Worm (Caenorhabditis elegans) whole organism, L4 larva: ENCODE measurements around the gene col-163.
A peak's percentile ranks its signal among the peaks of the same experiment; 100 is the strongest.

Experiments used
- F26F4.8 ChIP-seq: fragments of 200-800 bp; sonication (Bioruptor generic); conservative IDR thresholded peaks from 2 replicates; pipeline ENCODE4 v1.3.6; 2022; ENCODE audit warnings: missing genetic modification characterization, missing compliant biosample characterization
- aha-1 ChIP-seq: fragments of 150-350 bp; peaks from one replicate; lab custom pipeline; 2014; ENCODE audit warnings: missing biosample characterization, missing genetic modification characterization
- ceh-62 ChIP-seq: sonication (generic microtip); optimal IDR thresholded peaks from 2 replicates; lab custom pipeline; 2017; ENCODE audit warnings: missing biosample characterization, missing genetic modification characterization
- fkh-10 ChIP-seq: fragments of 150-350 bp; optimal IDR thresholded peaks from 2 replicates; lab custom pipeline; 2014; ENCODE audit warnings: missing biosample characterization, missing genetic modification reagents, missing genetic modification characterization
- lin-13 ChIP-seq: fragments of 150-350 bp; optimal IDR thresholded peaks from 2 replicates; lab custom pipeline; 2014; ENCODE audit warnings: missing biosample characterization, missing genetic modification reagents, missing genetic modification characterization
- lin-15B ChIP-seq: fragments of 150-350 bp; sonication (generic microtip); optimal IDR thresholded peaks from 3 replicates; lab custom pipeline; 2014; ENCODE audit warnings: missing biosample characterization, missing genetic modification characterization
- lin-39 ChIP-seq: fragments of 150-350 bp; optimal IDR thresholded peaks from 2 replicates; lab custom pipeline; 2014; ENCODE audit warnings: missing biosample characterization, missing genetic modification reagents, missing genetic modification characterization
- mdl-1 ChIP-seq, 2 experiments: fragments of 150-350 bp in 1 of 2; sonication (generic microtip) in 1 of 2; optimal IDR thresholded peaks; 2 replicates each; lab custom pipeline; 2014 to 2017; ENCODE audit warnings: missing biosample characterization in 2 of 2, missing genetic modification characterization in 2 of 2
- mdt-29 ChIP-seq: fragments of 200-800 bp; sonication (Bioruptor generic); IDR thresholded peaks from 2 replicates; pipeline ENCODE4 v1.3.6; 2022; ENCODE audit warnings: missing genetic modification reagents, missing genetic modification characterization, missing compliant biosample characterization
- nhr-28 ChIP-seq: fragments of 150-350 bp; optimal IDR thresholded peaks from 2 replicates; lab custom pipeline; 2014; ENCODE audit warnings: missing biosample characterization, missing genetic modification characterization
- unc-130 ChIP-seq: sonication (generic microtip); optimal IDR thresholded peaks from 2 replicates; lab custom pipeline; 2016; ENCODE audit warnings: missing genetic modification reagents, missing genetic modification characterization, missing compliant biosample characterization
- unc-62 ChIP-seq, 3 experiments: fragments of 150-350 bp in 1 of 3; sonication (generic microtip); optimal IDR thresholded peaks in 2 of 3; peaks in 1 of 3; 1 replicate in 1 of 3; 2 replicates in 2 of 3; lab custom pipeline; 2014 to 2017; ENCODE audit warnings: missing biosample characterization in 3 of 3, missing genetic modification characterization in 3 of 3, missing genetic modification reagents in 3 of 3, missing genotype in 1 of 3
- ztf-11 ChIP-seq: fragments of 150-350 bp; optimal IDR thresholded peaks from 2 replicates; lab custom pipeline; 2014; ENCODE audit warnings: missing biosample characterization, missing genetic modification characterization

ce11 chrV:20574314-20574713 lies 25.6 kb upstream of the col-163 start, which contains the start of gene clec-263:
- TF ChIP-seq unc-130 (GFP tag; lab: Kevin White, UChicago) (no peak), unc-62 (GFP tag; optimal IDR thresholded peaks at IDR 0.05 in 1 of 2; lab: Kevin White, UChicago) (peak in 1 of 2 experiments; percentile 11), unc-62 (tag; optimal IDR thresholded peaks at IDR 0.05; lab: Kevin White, UChicago) (no peak), fkh-10 (GFP tag; lab: Kevin White, UChicago) (no peak), mdl-1 (tag; optimal IDR thresholded peaks at IDR 0.05; lab: Kevin White, UChicago) (no peak), ceh-62 (tag; lab: Kevin White, UChicago) (no peak), lin-39 (tag; lab: Kevin White, UChicago) (no peak), F26F4.8 (no peak), nhr-28 (tag; lab: Kevin White, UChicago) (no peak), lin-15B (tag; lab: Kevin White, UChicago) (no peak), lin-13 (GFP tag; lab: Kevin White, UChicago) (no peak), mdt-29 (no peak), ztf-11 (tag; lab: Kevin White, UChicago) (no peak), aha-1 (tag; lab: Kevin White, UChicago) (no peak)
